Fruit fly (Drosophila melanogaster) whole organism: ENCODE results near the gene Nedd4.

Experiments used
- CG8478 ChIP-seq: fragments of >200 bp; optimal IDR thresholded peaks from 2 replicates; lab custom pipeline; 2018; ENCODE audit warnings: inconsistent platforms
- Dll ChIP-seq: fragments of >200 bp; optimal IDR thresholded peaks from 2 replicates; lab custom pipeline; 2017
- EcR ChIP-seq, 2 experiments: fragments of >200 bp; optimal IDR thresholded peaks; 2 replicates each; lab custom pipeline; 2017; ENCODE audit warnings: missing biosample characterization in 2 of 2, missing genetic modification characterization in 2 of 2, missing genetic modification reagents in 2 of 2
- pan ChIP-seq: fragments of >200 bp; optimal IDR thresholded peaks from 2 replicates; lab custom pipeline; 2017
- psq ChIP-seq: fragments of >200 bp; optimal IDR thresholded peaks from 2 replicates; lab custom pipeline; 2017
- usp ChIP-seq: fragments of >200 bp; optimal IDR thresholded peaks from 2 replicates; lab custom pipeline; 2017; ENCODE audit warnings: missing biosample characterization, missing genetic modification characterization, mixed read lengths

Nedd4 gene

dm6 chr3L:17529511-17530194 is at the start of gene Nedd4, which contains the start of gene Edc3:
TSS of gene Nedd4 (plus strand) at chr3L:17530081.
TSS of gene Edc3 (minus strand) at chr3L:17529861.
- TF ChIP-seq CG8478 (lab: Kevin White, UChicago) (no peak), usp (GFP tag; lab: Kevin White, UChicago) (no peak), psq (no peak), Dll (no peak)

dm6 chr3L:17485280-17485792 is 44.5 kb upstream of the Nedd4 start:
- TF ChIP-seq usp (GFP tag; lab: Kevin White, UChicago) (no peak), pan (no peak), Dll (no peak), CG8478 (lab: Kevin White, UChicago) (no peak), psq (no peak), EcR (GFP tag; optimal IDR thresholded peaks at IDR 0.05; lab: Kevin White, UChicago) (no peak)

- TF ChIP-seq Dll (no peak), pan (no peak), psq (no peak), CG8478 (lab: Kevin White, UChicago) (no peak), usp (GFP tag; lab: Kevin White, UChicago) (no peak), EcR (GFP tag; optimal IDR thresholded peaks at IDR 0.05; lab: Kevin White, UChicago) (no peak)
Measured at dm6 chr3L:17486130-17486529, 43.8 kb upstream of the Nedd4 start, which contains the start of gene CG6333. TSS of gene CG6333 (minus strand) at chr3L:17486230.

dm6 chr3L:17486794-17487726 is 42.8 kb upstream of the Nedd4 start, which contains the start of gene Oatp74D:
TSS of gene Oatp74D (plus strand) at chr3L:17487118.
- TF ChIP-seq EcR (GFP tag; optimal IDR thresholded peaks at IDR 0.05; lab: Kevin White, UChicago) (no peak), CG8478 (lab: Kevin White, UChicago) (peak; percentile 16), usp (GFP tag; lab: Kevin White, UChicago) (no peak), Dll (peak; percentile 30), pan (no peak), psq (no peak)

DNA sequence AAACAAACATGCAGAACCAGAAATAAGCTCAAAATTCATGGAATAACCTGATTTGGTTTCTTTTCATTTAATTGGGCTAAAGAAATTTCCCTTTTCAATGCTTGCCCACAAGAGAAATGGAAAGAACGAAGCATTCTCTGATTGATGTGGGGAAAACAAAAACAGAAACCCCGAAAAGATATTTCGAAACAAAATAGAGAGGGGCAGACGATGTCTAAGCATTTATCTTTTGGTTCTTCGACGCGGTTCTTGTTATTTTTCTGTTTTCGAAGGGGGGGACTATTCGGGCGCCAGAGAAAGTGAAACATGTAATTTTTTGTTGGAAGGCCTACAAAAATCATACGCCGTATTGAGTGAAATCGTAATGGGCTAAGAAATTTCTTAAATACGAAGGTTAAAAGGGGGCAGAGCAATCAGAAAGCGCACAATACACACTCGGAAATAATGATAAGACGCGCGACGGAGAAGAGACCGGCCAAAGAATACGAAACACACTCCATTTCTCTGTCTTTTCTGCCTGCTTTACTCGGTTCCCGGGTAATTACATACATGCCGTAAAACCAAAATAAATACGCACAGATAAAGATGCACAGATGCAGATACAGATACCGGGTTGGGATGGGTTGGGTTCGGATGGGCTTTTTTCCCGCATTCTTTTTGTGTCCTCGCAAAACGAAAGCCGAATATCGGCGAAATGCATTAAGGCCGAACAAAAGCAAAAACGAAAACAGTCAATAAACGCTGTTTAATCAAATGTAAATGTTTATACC is 41.1 kb upstream of the Nedd4 start:
- TF ChIP-seq psq (no peak), Dll (no peak), EcR (GFP tag; optimal IDR thresholded peaks at IDR 0.05; lab: Kevin White, UChicago) (no peak), pan (no peak), usp (GFP tag; lab: Kevin White, UChicago) (no peak), CG8478 (lab: Kevin White, UChicago) (no peak)

- no peak for TF ChIP-seq psq
- no peak for TF ChIP-seq usp (GFP tag; lab: Kevin White, UChicago)
- TF ChIP-seq EcR (GFP tag; optimal IDR thresholded peaks at IDR 0.05; lab: Kevin White, UChicago) = no peak
- TF ChIP-seq pan = no peak
- no peak for TF ChIP-seq Dll
- no peak for TF ChIP-seq CG8478 (lab: Kevin White, UChicago)
Measured at dm6 chr3L:17491646-17492045, 38.2 kb upstream of the Nedd4 start.

DNA sequence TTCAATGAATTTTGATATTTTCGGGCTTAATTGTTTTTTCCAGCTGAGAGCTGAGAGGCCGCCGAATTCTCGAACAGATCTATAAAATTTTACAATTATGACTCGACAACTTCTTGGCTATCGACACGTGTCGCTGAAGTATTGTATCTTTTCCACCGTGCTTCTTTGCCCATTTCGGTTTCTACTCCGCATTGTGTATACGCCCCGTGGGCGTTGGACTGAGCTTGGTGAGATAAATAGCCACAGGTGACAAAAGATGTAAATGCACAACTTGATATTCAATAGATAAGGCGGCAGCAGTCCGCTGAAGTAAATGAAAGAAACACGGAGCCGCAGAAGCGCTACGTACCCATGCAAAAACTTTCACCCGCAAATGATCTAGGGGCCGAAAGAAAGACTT is 36.6 kb upstream of the Nedd4 start:
- no peak for TF ChIP-seq pan
- no peak for TF ChIP-seq CG8478 (lab: Kevin White, UChicago)
- TF ChIP-seq usp (GFP tag; lab: Kevin White, UChicago) = no peak
- no peak for TF ChIP-seq psq
- TF ChIP-seq EcR (GFP tag; optimal IDR thresholded peaks at IDR 0.05; lab: Kevin White, UChicago) = no peak
- no peak for TF ChIP-seq Dll

dm6 chr3L:17493807-17494404 is 36.0 kb upstream of the Nedd4 start:
- no peak for TF ChIP-seq psq
- no peak for TF ChIP-seq EcR (GFP tag; optimal IDR thresholded peaks at IDR 0.05; lab: Kevin White, UChicago)
- no peak for TF ChIP-seq pan
- no peak for TF ChIP-seq usp (GFP tag; lab: Kevin White, UChicago)
- TF ChIP-seq CG8478 (lab: Kevin White, UChicago) = no peak
- TF ChIP-seq Dll = no peak

dm6 chr3L:17494541-17494940 is 35.3 kb upstream of the Nedd4 start, which contains the start of gene edin:
TSS of gene edin (plus strand) at chr3L:17494880.
- TF ChIP-seq EcR (GFP tag; optimal IDR thresholded peaks at IDR 0.05; lab: Kevin White, UChicago) (no peak), Dll (no peak), psq (no peak), CG8478 (lab: Kevin White, UChicago) (no peak), pan (no peak), usp (GFP tag; lab: Kevin White, UChicago) (no peak)

- no peak for TF ChIP-seq CG8478 (lab: Kevin White, UChicago)
- peak; percentile 56 to 81 for TF ChIP-seq EcR (GFP tag; optimal IDR thresholded peaks at IDR 0.05; lab: Kevin White, UChicago)
- TF ChIP-seq Dll = peak; percentile 19
- TF ChIP-seq usp (GFP tag; lab: Kevin White, UChicago) = no peak
- TF ChIP-seq pan = no peak
- no peak for TF ChIP-seq psq
Measured at dm6 chr3L:17495266-17495961, 34.5 kb upstream of the Nedd4 start.
